Fruit fly (Drosophila melanogaster) whole organism: ENCODE measurements around the gene Eig71Ek.

Experiments used
- Dll ChIP-seq: fragments of >200 bp; optimal IDR thresholded peaks from 2 replicates; lab custom pipeline; 2017
- EcR ChIP-seq, 2 experiments: fragments of >200 bp; optimal IDR thresholded peaks; 2 replicates each; lab custom pipeline; 2017; ENCODE audit warnings: missing biosample characterization in 2 of 2, missing genetic modification characterization in 2 of 2, missing genetic modification reagents in 2 of 2
- pan ChIP-seq: fragments of >200 bp; optimal IDR thresholded peaks from 2 replicates; lab custom pipeline; 2017
- usp ChIP-seq: fragments of >200 bp; optimal IDR thresholded peaks from 2 replicates; lab custom pipeline; 2017; ENCODE audit warnings: missing biosample characterization, missing genetic modification characterization, mixed read lengths

DNA sequence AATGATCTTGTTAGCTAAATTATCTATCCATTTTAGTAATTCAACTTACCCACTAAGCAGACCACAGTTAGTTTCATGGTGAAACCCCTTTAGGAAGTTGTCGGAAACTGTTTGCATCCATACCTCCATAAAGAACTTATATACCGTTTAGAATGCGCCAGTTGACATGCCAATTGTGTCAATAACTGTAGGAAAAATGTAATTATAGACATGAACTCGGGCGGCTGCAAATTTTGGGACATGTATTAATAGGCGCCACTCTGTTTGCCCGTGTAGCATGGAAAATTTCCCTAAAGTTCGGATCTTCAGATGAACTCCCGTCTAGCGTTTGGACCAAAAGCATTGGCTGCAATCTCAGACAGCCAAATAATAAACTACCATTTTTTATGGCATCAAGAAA, 5.1 kb upstream of the Eig71Ek start, which contains the start of gene Eig71Ee:
- TF ChIP-seq pan (lab: Kevin White, UChicago) (no peak), usp (no peak), Dll (lab: Kevin White, UChicago) (no peak), EcR (GFP tag; optimal IDR thresholded peaks at IDR 0.05; lab: Kevin White, UChicago) (no peak)
